Worm (Caenorhabditis elegans) whole organism, midembryonic: ENCODE measurements around the gene ZK177.12.
A peak's percentile ranks its signal among the peaks of the same experiment; 100 is the strongest.

Experiments
- T22C8.4 ChIP-seq: fragments of 200-800 bp; sonication (Bioruptor generic); IDR thresholded peaks from 2 replicates; pipeline ENCODE4 v1.3.6; 2022; ENCODE audit warnings: missing genetic modification characterization, missing compliant biosample characterization
- cog-1 ChIP-seq: sonication (generic microtip); optimal IDR thresholded peaks from 2 replicates; lab custom pipeline; 2016; ENCODE audit warnings: missing genetic modification characterization, missing compliant biosample characterization
- flt-1 ChIP-seq: fragments of 200-800 bp; sonication (Bioruptor generic); IDR thresholded peaks from 2 replicates; pipeline ENCODE4 v1.3.6; 2022; ENCODE audit warnings: missing genetic modification characterization, missing compliant biosample characterization
- klf-2 ChIP-seq: fragments of 200-800 bp; sonication (Bioruptor generic); conservative IDR thresholded peaks from 2 replicates; pipeline ENCODE4 v1.3.6; 2022; ENCODE audit warnings: missing genetic modification reagents, missing genetic modification characterization, missing compliant biosample characterization
- med-1 ChIP-seq: sonication (generic microtip); optimal IDR thresholded peaks from 2 replicates; lab custom pipeline; 2017; ENCODE audit warnings: missing genetic modification characterization, mild to moderate bottlenecking, missing compliant biosample characterization, antibody characterized with exemption, missing genetic modification reagents; ENCODE audit not compliant: insufficient read depth
- ref-1 ChIP-seq: fragments of 200-800 bp; sonication (Bioruptor generic); conservative IDR thresholded peaks from 2 replicates; pipeline ENCODE4 v1.3.6; 2022; ENCODE audit warnings: missing genetic modification reagents, missing genetic modification characterization, missing compliant biosample characterization
- tab-1 ChIP-seq: fragments of 200-800 bp; sonication (Bioruptor generic); IDR thresholded peaks from 2 replicates; pipeline ENCODE4 v1.3.6; 2022; ENCODE audit warnings: missing genetic modification characterization, missing compliant biosample characterization
- ztf-23 ChIP-seq: fragments of 200-800 bp; sonication (Bioruptor generic); IDR thresholded peaks from 2 replicates; pipeline ENCODE4 v1.3.6; 2022; ENCODE audit warnings: missing genetic modification reagents, missing genetic modification characterization, missing compliant biosample characterization
- ztf-29 ChIP-seq: fragments of 200-800 bp; sonication (Bioruptor generic); IDR thresholded peaks from 2 replicates; pipeline ENCODE4 v1.3.6; 2022; ENCODE audit warnings: missing genetic modification reagents, missing genetic modification characterization, missing compliant biosample characterization

ZK177.12 gene

DNA sequence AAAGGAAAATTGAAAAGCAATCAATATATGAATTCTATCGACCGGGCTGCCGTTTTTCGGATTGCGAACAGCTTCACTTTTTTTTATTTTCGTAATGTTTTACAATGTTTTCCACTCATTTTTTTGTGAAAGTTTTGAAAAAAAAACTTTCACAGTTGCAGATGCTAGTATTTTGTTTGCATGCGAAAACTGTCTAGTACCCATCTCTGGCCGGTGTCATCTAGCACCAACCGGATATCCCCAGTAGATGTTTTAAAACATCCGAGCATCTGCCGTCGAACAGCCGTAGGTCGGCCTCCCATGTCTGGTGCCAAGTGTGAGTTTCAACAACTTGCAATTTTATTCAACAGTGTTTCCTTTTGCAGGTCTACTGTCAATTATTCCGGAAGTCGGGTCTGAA, at the start of gene ZK177.12:
Gene ZK177.12, plus strand, starts transcription at position 301 of the 400 bp plus-strand sequence.
- TF ChIP-seq ztf-29 (GFP tag; lab: Robert Waterston, UW) = no peak
- TF ChIP-seq med-1 (GFP tag; lab: Kevin White, UChicago) = no peak
- TF ChIP-seq cog-1 (tag; lab: Kevin White, UChicago) = no peak
- no peak for TF ChIP-seq tab-1
- no peak for TF ChIP-seq T22C8.4 (GFP tag; lab: Robert Waterston, UW)
- no peak for TF ChIP-seq klf-2 (GFP tag; lab: Robert Waterston, UW)
- no peak for TF ChIP-seq ref-1
- TF ChIP-seq flt-1 (GFP tag; lab: Robert Waterston, UW) = no peak
- TF ChIP-seq ztf-23 (GFP tag; lab: Robert Waterston, UW) = no peak

DNA sequence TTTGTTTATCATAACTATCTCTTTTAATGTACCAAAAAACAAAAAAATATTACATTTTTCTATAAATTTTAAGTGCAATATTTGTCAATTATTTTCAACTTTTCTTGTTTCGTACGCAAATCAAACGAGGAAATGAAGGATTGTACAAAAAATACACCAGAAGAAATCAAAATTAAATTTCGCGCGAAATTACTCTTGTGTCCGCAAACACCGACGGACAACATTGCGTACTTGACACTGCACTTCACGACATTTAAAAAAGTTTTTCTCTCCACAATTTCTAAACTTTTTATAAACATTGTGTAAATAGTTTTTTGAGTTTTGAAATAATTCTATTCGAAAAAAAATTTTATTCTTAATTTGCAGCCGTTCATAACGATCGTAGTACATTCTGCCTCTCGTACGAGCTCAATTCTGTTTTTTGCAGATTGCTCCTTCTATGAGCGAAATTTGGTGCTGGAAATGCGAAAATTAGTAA, 47.5 kb upstream of the ZK177.12 start, which contains the start of gene mrps-16:
Gene mrps-16, plus strand, starts transcription at position 428 of the 478 bp plus-strand sequence.
- TF ChIP-seq cog-1 (tag; lab: Kevin White, UChicago) = no peak
- no peak for TF ChIP-seq tab-1
- peak; percentile 41; the same call in 1 of the 2 replicates for TF ChIP-seq flt-1 (GFP tag; lab: Robert Waterston, UW)

DNA sequence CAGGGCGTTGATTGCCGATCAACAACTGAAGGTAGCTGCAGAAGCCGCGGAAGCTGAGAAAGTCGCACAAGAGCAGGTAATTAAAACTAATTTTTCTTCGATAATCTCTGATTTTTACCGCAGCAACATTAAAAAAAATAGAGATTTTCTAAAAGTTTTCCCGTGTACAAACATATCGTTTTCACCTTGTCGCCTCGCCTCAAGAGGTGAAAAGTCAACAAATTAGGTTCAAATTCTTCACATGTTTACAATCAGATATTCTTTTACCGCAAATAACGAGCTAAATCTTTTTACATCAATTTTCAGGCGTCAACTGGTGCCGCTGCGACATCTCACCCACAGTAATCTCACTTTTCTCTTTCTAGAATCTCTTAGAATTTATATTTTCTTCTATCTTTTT, 46.6 kb upstream of the ZK177.12 start, which contains the start of gene ilcr-2:
Gene ilcr-2, plus strand, starts transcription at position 301 of the 400 bp plus-strand sequence.
- TF ChIP-seq ref-1 = no peak
- TF ChIP-seq T22C8.4 (GFP tag; lab: Robert Waterston, UW) = no peak
- TF ChIP-seq flt-1 (GFP tag; lab: Robert Waterston, UW) = no peak
- TF ChIP-seq tab-1 = no peak
- no peak for TF ChIP-seq cog-1 (tag; lab: Kevin White, UChicago)
- TF ChIP-seq med-1 (GFP tag; lab: Kevin White, UChicago) = no peak
- no peak for TF ChIP-seq ztf-29 (GFP tag; lab: Robert Waterston, UW)
- TF ChIP-seq klf-2 (GFP tag; lab: Robert Waterston, UW) = no peak
- no peak for TF ChIP-seq ztf-23 (GFP tag; lab: Robert Waterston, UW)

DNA sequence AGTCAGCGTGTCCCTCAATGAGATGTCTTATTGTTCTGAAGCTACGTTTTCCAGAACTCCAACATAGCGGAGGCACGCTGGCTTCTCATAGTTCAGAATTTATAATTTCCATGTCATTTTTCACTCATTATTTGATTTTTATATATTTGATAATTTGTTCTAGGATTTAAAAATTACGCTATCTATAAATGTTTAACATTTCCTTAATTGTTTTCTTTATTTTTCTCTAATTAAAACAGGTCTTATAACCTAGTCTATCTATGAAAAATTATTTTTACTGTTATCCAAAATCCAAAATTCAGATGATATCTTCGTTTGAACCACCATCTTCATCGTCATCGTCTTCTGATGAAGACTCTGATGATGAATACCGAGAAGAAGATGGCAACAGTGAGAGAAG, 43.2 kb upstream of the ZK177.12 start, which contains the start of gene F56D1.1:
Gene F56D1.1, plus strand, starts transcription at position 301 of the 400 bp plus-strand sequence.
- TF ChIP-seq tab-1 (no peak), cog-1 (tag; lab: Kevin White, UChicago) (no peak), T22C8.4 (GFP tag; lab: Robert Waterston, UW) (no peak), ztf-29 (GFP tag; lab: Robert Waterston, UW) (no peak), ztf-23 (GFP tag; lab: Robert Waterston, UW) (no peak), med-1 (GFP tag; lab: Kevin White, UChicago) (no peak), flt-1 (GFP tag; lab: Robert Waterston, UW) (no peak), klf-2 (GFP tag; lab: Robert Waterston, UW) (no peak), ref-1 (no peak)

DNA sequence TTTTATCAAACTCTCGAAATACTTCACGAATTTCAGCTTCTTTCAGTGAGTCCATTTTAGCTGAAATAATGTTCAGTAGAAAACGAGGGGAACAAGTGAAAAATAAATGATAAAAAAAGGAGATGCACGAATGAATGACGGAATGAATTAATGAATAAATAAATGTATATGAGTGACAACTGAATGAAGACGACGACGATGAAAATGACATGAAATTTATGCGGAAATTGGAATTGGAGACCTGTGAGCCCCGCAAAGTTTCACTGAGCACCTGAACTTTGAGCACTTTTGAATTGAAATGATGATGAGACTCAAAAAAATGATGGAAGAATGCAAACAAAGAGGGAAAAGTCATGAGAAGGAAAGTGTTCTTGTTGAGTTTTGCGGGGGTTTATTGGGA, 39.5 kb upstream of the ZK177.12 start, which contains the start of gene cal-8:
Gene cal-8, minus strand, starts transcription at position 60 of the 400 bp plus-strand sequence.
- TF ChIP-seq ztf-23 (GFP tag; lab: Robert Waterston, UW) (no peak), cog-1 (tag; lab: Kevin White, UChicago) (no peak), T22C8.4 (GFP tag; lab: Robert Waterston, UW) (no peak), ztf-29 (GFP tag; lab: Robert Waterston, UW) (no peak), med-1 (GFP tag; lab: Kevin White, UChicago) (no peak), tab-1 (no peak), klf-2 (GFP tag; lab: Robert Waterston, UW) (no peak), ref-1 (no peak), flt-1 (GFP tag; lab: Robert Waterston, UW) (no peak)

DNA sequence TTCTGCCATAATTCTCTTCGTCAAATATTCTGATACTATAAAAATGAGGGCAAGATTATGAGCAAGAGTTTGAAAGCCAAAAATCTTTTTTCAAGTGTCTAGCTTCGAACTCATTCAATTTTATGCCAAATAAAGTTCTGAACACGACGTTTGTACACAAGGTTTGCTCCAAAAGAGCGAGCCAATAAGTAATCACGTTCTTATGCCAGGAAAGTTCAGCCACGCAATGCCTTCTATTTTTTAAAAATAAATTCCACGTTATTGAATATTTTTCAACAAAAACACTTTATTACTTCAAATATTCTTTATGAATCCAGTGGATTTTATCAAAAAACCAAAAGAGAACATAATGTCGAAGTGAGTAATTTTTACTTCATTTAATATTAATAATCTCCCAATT, 33.7 kb upstream of the ZK177.12 start, which contains the start of gene nep-5:
Gene nep-5, plus strand, starts transcription at position 301 of the 400 bp plus-strand sequence.
- TF ChIP-seq tab-1 (no peak), ztf-23 (GFP tag; lab: Robert Waterston, UW) (no peak), cog-1 (tag; lab: Kevin White, UChicago) (no peak), klf-2 (GFP tag; lab: Robert Waterston, UW) (no peak), ztf-29 (GFP tag; lab: Robert Waterston, UW) (no peak)

DNA sequence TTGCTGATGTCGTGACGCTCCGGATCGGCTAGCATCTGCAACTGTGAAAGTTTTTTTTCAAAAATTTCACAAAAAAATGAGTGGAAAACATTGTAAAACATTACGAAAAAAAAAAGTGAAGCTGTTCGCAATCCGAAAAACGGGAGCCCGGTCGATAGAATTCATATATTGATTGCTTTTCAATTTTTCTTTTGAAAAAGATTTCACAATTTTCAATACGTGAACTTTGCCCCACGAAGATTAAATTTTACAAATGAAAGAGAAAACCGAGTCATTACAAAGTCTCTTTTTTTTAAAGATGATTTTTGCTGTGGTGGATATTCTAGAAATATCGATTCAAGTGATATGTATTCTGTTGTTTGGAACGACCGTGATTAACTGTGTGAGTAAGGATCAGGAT, 27.1 kb upstream of the ZK177.12 start, which contains the start of gene F12A10.6:
Gene F12A10.6, minus strand, starts transcription at position 101 of the 400 bp plus-strand sequence.
- no peak for TF ChIP-seq klf-2 (GFP tag; lab: Robert Waterston, UW)
- no peak for TF ChIP-seq tab-1
- TF ChIP-seq cog-1 (tag; lab: Kevin White, UChicago) = no peak
- TF ChIP-seq flt-1 (GFP tag; lab: Robert Waterston, UW) = no peak
- no peak for TF ChIP-seq med-1 (GFP tag; lab: Kevin White, UChicago)
- TF ChIP-seq T22C8.4 (GFP tag; lab: Robert Waterston, UW) = no peak
- TF ChIP-seq ref-1 = no peak
- TF ChIP-seq ztf-23 (GFP tag; lab: Robert Waterston, UW) = no peak
- TF ChIP-seq ztf-29 (GFP tag; lab: Robert Waterston, UW) = no peak

DNA sequence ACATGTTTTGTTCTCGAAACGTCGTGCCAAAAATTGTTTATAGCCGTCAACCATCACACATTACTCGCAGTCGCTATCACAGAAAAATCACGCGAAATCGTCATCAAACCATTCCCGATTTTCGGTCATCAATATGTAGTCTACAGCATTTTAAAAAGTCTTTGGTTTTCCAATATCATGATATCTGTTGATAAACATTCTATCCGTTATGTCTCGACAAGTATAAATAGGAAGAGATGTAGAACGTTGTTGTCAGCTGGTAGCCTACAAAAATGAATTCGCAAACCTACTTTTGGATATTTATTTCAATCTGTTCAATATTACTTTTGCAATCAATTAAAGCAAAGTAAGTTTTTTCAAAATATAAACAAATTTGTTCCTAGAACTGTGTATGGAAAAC, 25.1 kb upstream of the ZK177.12 start, which contains the start of gene F12A10.1:
Gene F12A10.1, plus strand, starts transcription at position 166 of the 400 bp plus-strand sequence.
- TF ChIP-seq klf-2 (GFP tag; lab: Robert Waterston, UW) (no peak), T22C8.4 (GFP tag; lab: Robert Waterston, UW) (no peak), tab-1 (no peak), ztf-29 (GFP tag; lab: Robert Waterston, UW) (no peak), med-1 (GFP tag; lab: Kevin White, UChicago) (no peak), ztf-23 (GFP tag; lab: Robert Waterston, UW) (no peak), cog-1 (tag; lab: Kevin White, UChicago) (no peak), ref-1 (no peak), flt-1 (GFP tag; lab: Robert Waterston, UW) (no peak)

DNA sequence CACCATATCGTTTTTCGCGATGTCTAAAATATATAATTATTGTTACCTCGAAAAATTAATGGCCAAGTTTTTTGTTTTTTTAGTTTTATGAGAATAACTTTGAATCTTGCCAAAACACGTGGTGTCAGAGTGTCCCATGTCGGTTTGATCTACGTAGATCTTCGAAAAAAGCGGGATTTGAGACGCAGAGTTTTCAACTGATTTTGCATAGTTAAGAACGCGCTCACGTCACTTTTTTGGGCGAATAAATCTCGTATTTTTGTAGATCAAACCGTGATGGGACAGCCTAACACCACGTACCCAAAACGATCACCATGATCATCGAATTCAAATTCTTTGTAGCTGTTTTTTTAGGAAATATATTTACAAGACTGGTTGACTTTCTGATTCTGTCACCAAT, 24.0 kb upstream of the ZK177.12 start:
- no peak for TF ChIP-seq flt-1 (GFP tag; lab: Robert Waterston, UW)
- TF ChIP-seq med-1 (GFP tag; lab: Kevin White, UChicago) = no peak
- no peak for TF ChIP-seq ref-1
- no peak for TF ChIP-seq cog-1 (tag; lab: Kevin White, UChicago)
- no peak for TF ChIP-seq tab-1
- TF ChIP-seq T22C8.4 (GFP tag; lab: Robert Waterston, UW) = no peak
- no peak for TF ChIP-seq ztf-23 (GFP tag; lab: Robert Waterston, UW)
- TF ChIP-seq ztf-29 (GFP tag; lab: Robert Waterston, UW) = no peak
- TF ChIP-seq klf-2 (GFP tag; lab: Robert Waterston, UW) = no peak
